Fruit fly (Drosophila melanogaster): Measurements from ENCODE around the gene CG15533.

The CG15533 gene

dm6 chr3R:30413795-30414194 is 14.8 kb upstream of the CG15533 start (continued):
- TF ChIP-seq Sox100B (GFP tag; optimal IDR thresholded peaks at IDR 0.05), result peak; percentile 45
- TF ChIP-seq croc (GFP tag; conservative IDR thresholded peaks at IDR 0.05), result peak; percentile 49; the same call in 2 of the 3 replicates
- TF ChIP-seq CG8924 (tag; optimal IDR thresholded peaks at IDR 0.05), result no peak
- TF ChIP-seq zf30C (GFP tag; optimal IDR thresholded peaks at IDR 0.05), result no peak
- peak; percentile 62 for TF ChIP-seq fd96Cb (tag; optimal IDR thresholded peaks at IDR 0.05)
- no peak for TF ChIP-seq pzg (GFP tag; optimal IDR thresholded peaks at IDR 0.05)
- no peak for TF ChIP-seq CG14667 (GFP tag; IDR thresholded peaks at IDR 0.05)
- TF ChIP-seq Tbp (GFP tag; optimal IDR thresholded peaks at IDR 0.05), result no peak
- TF ChIP-seq grau (tag; optimal IDR thresholded peaks at IDR 0.05), result peak; percentile 36
- no peak for TF ChIP-seq Lhr (GFP tag; optimal IDR thresholded peaks at IDR 0.05)
- peak; percentile 71 for TF ChIP-seq CG17328 (GFP tag; IDR thresholded peaks at IDR 0.05)
- TF ChIP-seq MESR4 (GFP tag; optimal IDR thresholded peaks at IDR 0.05), result no peak
- peak; percentile 25 for TF ChIP-seq caup (GFP tag; optimal IDR thresholded peaks at IDR 0.05; ENCODE audit: severe bottlenecking)
- TF ChIP-seq Hr3 (GFP tag; optimal IDR thresholded peaks at IDR 0.05), result no peak
- TF ChIP-seq odd (GFP tag; optimal IDR thresholded peaks at IDR 0.05), result no peak
- TF ChIP-seq dm (GFP tag; optimal IDR thresholded peaks at IDR 0.05), result no peak
- peak; percentile 45 for TF ChIP-seq CG17829 (tag; optimal IDR thresholded peaks at IDR 0.05)
- TF ChIP-seq Taf1 (GFP tag; IDR thresholded peaks at IDR 0.05), result no peak
- TF ChIP-seq CG43689 (GFP tag; IDR thresholded peaks at IDR 0.05), result no peak
- TF ChIP-seq eyg (GFP tag; optimal IDR thresholded peaks at IDR 0.05), result peak; percentile 17
- peak; percentile 55; the same call in 1 of the 3 replicates for TF ChIP-seq CG34422 (GFP tag; IDR thresholded peaks at IDR 0.05)
- no peak for TF ChIP-seq org-1 (GFP tag; optimal IDR thresholded peaks at IDR 0.05)
- no peak for TF ChIP-seq klu (GFP tag; IDR thresholded peaks at IDR 0.05)
- no peak for TF ChIP-seq HLHmδ (GFP tag; optimal IDR thresholded peaks at IDR 0.05)
- no peak for TF ChIP-seq D (optimal IDR thresholded peaks at IDR 0.05)
- peak; percentile 59 for TF ChIP-seq D (GFP tag; optimal IDR thresholded peaks at IDR 0.05)
- no peak for TF ChIP-seq CG10321 (GFP tag; IDR thresholded peaks at IDR 0.05)
- TF ChIP-seq Neu2 (GFP tag; optimal IDR thresholded peaks at IDR 0.05; ENCODE audit: borderline replicate concordance), result no peak
- TF ChIP-seq gsb (GFP tag; IDR thresholded peaks at IDR 0.05), result no peak
- no peak for TF ChIP-seq grn (GFP tag; optimal IDR thresholded peaks at IDR 0.05)
- TF ChIP-seq NC2β (GFP tag; optimal IDR thresholded peaks at IDR 0.05), result no peak
- TF ChIP-seq Bteb2 (GFP tag; optimal IDR thresholded peaks at IDR 0.05), result no peak
- TF ChIP-seq jing (GFP tag; optimal IDR thresholded peaks at IDR 0.05), result peak; percentile 13
- TF ChIP-seq fu2 (GFP tag; optimal IDR thresholded peaks at IDR 0.05), result no peak
- no peak for TF ChIP-seq trh (GFP tag; optimal IDR thresholded peaks at IDR 0.05)
- TF ChIP-seq CG12236 (GFP tag; optimal IDR thresholded peaks at IDR 0.05), result peak; percentile 38
- peak; percentile 67 for TF ChIP-seq row (GFP tag; IDR thresholded peaks at IDR 0.05)
- TF ChIP-seq CG9876 (GFP tag; optimal IDR thresholded peaks at IDR 0.05), result no peak
- TF ChIP-seq CG10462 (GFP tag; optimal IDR thresholded peaks at IDR 0.05), result no peak
- TF ChIP-seq danr (GFP tag; IDR thresholded peaks at IDR 0.05), result 0 out of 2 replicates have a peak, but pooled peaks have one; percentile 16
- peak; percentile 81 for TF ChIP-seq CG1603 (tag; optimal IDR thresholded peaks at IDR 0.05)
- no peak for TF ChIP-seq CG31224 (GFP tag; IDR thresholded peaks at IDR 0.05)
- TF ChIP-seq CG18476 (GFP tag; optimal IDR thresholded peaks at IDR 0.05), result no peak
- peak; percentile 12 for TF ChIP-seq trem (tag; optimal IDR thresholded peaks at IDR 0.05)
- TF ChIP-seq TFAM (GFP tag; optimal IDR thresholded peaks at IDR 0.05), result no peak
- peak; percentile 48 for TF ChIP-seq CG9727 (GFP tag; optimal IDR thresholded peaks at IDR 0.05)
- peak; percentile 25 for TF ChIP-seq CG2120 (GFP tag; optimal IDR thresholded peaks at IDR 0.05)
- no peak for TF ChIP-seq CG42726 (GFP tag; IDR thresholded peaks at IDR 0.05; ENCODE audit: partially characterized antibody)
- peak; percentile 69 for TF ChIP-seq phol (tag; optimal IDR thresholded peaks at IDR 0.05)
- no peak for TF ChIP-seq CG16813 (GFP tag; IDR thresholded peaks at IDR 0.05; ENCODE audit: partially characterized antibody)
- no peak for TF ChIP-seq Hr78 (GFP tag; optimal IDR thresholded peaks at IDR 0.05)
- peak; percentile 47 for TF ChIP-seq CG15269 (tag; optimal IDR thresholded peaks at IDR 0.05)

Data from whole organism, embryonic.